Fruit fly (Drosophila melanogaster): ENCODE results near the gene Ir7e.
A peak's percentile ranks its signal among the peaks of the same experiment; 100 is the strongest.

Gene Ir7e

dm6 chrX:7881579-7881978 is at the start of gene Ir7e:
Gene Ir7e (minus strand): TSS chrX:7881679.
- TF ChIP-seq CG14441 (GFP tag; IDR thresholded peaks at IDR 0.05) (no peak), otp (GFP tag; IDR thresholded peaks at IDR 0.05) (no peak), caup (GFP tag; optimal IDR thresholded peaks at IDR 0.05; ENCODE audit: severe bottlenecking) (no peak), fd102C (GFP tag; optimal IDR thresholded peaks at IDR 0.05) (no peak), tx (GFP tag; optimal IDR thresholded peaks at IDR 0.05) (no peak), CG13424 (tag; optimal IDR thresholded peaks at IDR 0.05) (no peak), CG6272 (GFP tag; IDR thresholded peaks at IDR 0.05) (no peak), HLHmδ (GFP tag; optimal IDR thresholded peaks at IDR 0.05) (no peak), vvl (GFP tag; IDR thresholded peaks at IDR 0.05) (no peak)

DNA sequence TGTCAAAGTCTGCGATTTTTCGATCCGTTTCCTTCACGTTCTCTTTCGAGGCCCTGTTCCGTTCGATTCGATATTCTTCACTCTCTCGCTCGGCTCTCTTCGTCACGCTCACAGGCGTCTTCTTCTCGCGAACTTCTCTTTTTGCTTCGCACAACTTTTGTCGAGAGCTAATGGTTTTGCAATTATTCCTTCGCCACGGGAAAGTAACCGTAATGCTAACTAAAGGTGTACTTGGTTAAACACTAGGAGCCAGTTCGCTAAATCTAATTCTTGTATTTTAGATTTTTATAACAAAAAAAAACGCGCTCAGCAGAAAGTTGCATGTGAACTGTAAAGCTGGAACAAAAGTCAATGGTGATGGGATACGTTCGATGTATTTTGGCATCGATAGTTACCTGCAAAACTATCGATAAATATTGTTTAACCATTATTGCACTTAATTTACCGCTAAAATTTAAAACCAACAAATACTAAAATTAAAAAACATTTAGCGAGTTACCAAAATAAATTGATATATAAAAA is 49.6 kb upstream of the Ir7e start, which contains the start of gene mahe:
Gene mahe, minus strand, starts transcription at position 355 of the 522 bp plus-strand sequence.
- no peak for TF ChIP-seq CG12155 (GFP tag; optimal IDR thresholded peaks at IDR 0.05)
- peak; percentile 80 for TF ChIP-seq CG16813 (GFP tag; IDR thresholded peaks at IDR 0.05; ENCODE audit: partially characterized antibody)
- peak; percentile 93 for TF ChIP-seq chinmo (GFP tag; IDR thresholded peaks at IDR 0.05; ENCODE audit: partially characterized antibody)
- TF ChIP-seq CG2116 (GFP tag; optimal IDR thresholded peaks at IDR 0.05), result peak; percentile 91
- no peak for TF ChIP-seq CG12236 (GFP tag; optimal IDR thresholded peaks at IDR 0.05)
- TF ChIP-seq prd (optimal IDR thresholded peaks at IDR 0.05), result no peak
- TF ChIP-seq prd (GFP tag; IDR thresholded peaks at IDR 0.05), result no peak
- no peak for TF ChIP-seq CG8388 (GFP tag; optimal IDR thresholded peaks at IDR 0.05)
- peak; percentile 78 for TF ChIP-seq MESR4 (GFP tag; optimal IDR thresholded peaks at IDR 0.05)
- TF ChIP-seq bcd (GFP tag; optimal IDR thresholded peaks at IDR 0.05), result no peak
- TF ChIP-seq Lim3 (GFP tag; IDR thresholded peaks at IDR 0.05), result no peak
- TF ChIP-seq CG1603 (tag; optimal IDR thresholded peaks at IDR 0.05), result peak; percentile 29
- peak; percentile 59; the same call in 1 of the 2 replicates for TF ChIP-seq nerfin-2 (GFP tag; IDR thresholded peaks at IDR 0.05; ENCODE audit: partially characterized antibody)
- TF ChIP-seq CG11504 (tag; optimal IDR thresholded peaks at IDR 0.05), result no peak
- TF ChIP-seq HLH54F (GFP tag; optimal IDR thresholded peaks at IDR 0.05), result no peak
- no peak for TF ChIP-seq gcm2 (GFP tag; optimal IDR thresholded peaks at IDR 0.05)
- no peak for TF ChIP-seq luna (GFP tag; optimal IDR thresholded peaks at IDR 0.05)
- TF ChIP-seq TFAM (GFP tag; optimal IDR thresholded peaks at IDR 0.05), result no peak
- no peak for TF ChIP-seq CG17829 (tag; optimal IDR thresholded peaks at IDR 0.05)
- TF ChIP-seq ab (GFP tag; optimal IDR thresholded peaks at IDR 0.05), result no peak
- TF ChIP-seq CG9609 (GFP tag; optimal IDR thresholded peaks at IDR 0.05), result no peak
- no peak for TF ChIP-seq ac (GFP tag; optimal IDR thresholded peaks at IDR 0.05)
- no peak for TF ChIP-seq CG31365 (tag; optimal IDR thresholded peaks at IDR 0.05)
- no peak for TF ChIP-seq CG12104 (GFP tag; optimal IDR thresholded peaks at IDR 0.05)
- TF ChIP-seq CG16863 (GFP tag; optimal IDR thresholded peaks at IDR 0.05), result no peak
- peak; percentile 85 for TF ChIP-seq CG34224 (GFP tag; IDR thresholded peaks at IDR 0.05; ENCODE audit: partially characterized antibody)
- TF ChIP-seq mld (GFP tag; IDR thresholded peaks at IDR 0.05; ENCODE audit: partially characterized antibody), result peak; percentile 18; the same call in 1 of the 3 replicates
- TF ChIP-seq CG12391 (tag; optimal IDR thresholded peaks at IDR 0.05), result peak; percentile 11
- peak; percentile 42 for TF ChIP-seq CG13296 (GFP tag; optimal IDR thresholded peaks at IDR 0.05)
- TF ChIP-seq CG14860 (GFP tag; IDR thresholded peaks at IDR 0.05; ENCODE audit: partially characterized antibody), result peak; percentile 72
- TF ChIP-seq CG4617 (GFP tag; optimal IDR thresholded peaks at IDR 0.05; ENCODE audit: borderline replicate concordance), result peak; percentile 13
- peak; percentile 65 for TF ChIP-seq ato (GFP tag; IDR thresholded peaks at IDR 0.05; ENCODE audit: partially characterized antibody)
- TF ChIP-seq CG11398 (GFP tag; optimal IDR thresholded peaks at IDR 0.05), result no peak
- peak; percentile 69; the same call in 2 of the 3 replicates for TF ChIP-seq vnd (GFP tag; IDR thresholded peaks at IDR 0.05; ENCODE audit: partially characterized antibody)
- TF ChIP-seq Scr (GFP tag; IDR thresholded peaks at IDR 0.05; ENCODE audit: partially characterized antibody), result peak; percentile 87
- TF ChIP-seq BEAF-32 (GFP tag; optimal IDR thresholded peaks at IDR 0.05), result peak; percentile 84
- TF ChIP-seq pfk (GFP tag; optimal IDR thresholded peaks at IDR 0.05), result peak; percentile 13
- peak; percentile 91 for TF ChIP-seq amos (GFP tag; IDR thresholded peaks at IDR 0.05; ENCODE audit: partially characterized antibody)
- TF ChIP-seq CG4820 (GFP tag; optimal IDR thresholded peaks at IDR 0.05), result no peak
